Fruit fly (Drosophila melanogaster) whole organism, prepupa: Measurements from ENCODE around the gene CG10428.

Experiments
- CG3032 ChIP-seq: fragments of 200-800 bp; optimal IDR thresholded peaks from 2 replicates; lab custom pipeline; 2019; ENCODE audit warnings: missing biosample characterization, mild to moderate bottlenecking, missing genetic modification characterization, moderate library complexity
- CG6276 ChIP-seq: fragments of 200-800 bp; sonication (Bioruptor generic); optimal IDR thresholded peaks from 2 replicates; lab custom pipeline; 2017; ENCODE audit warnings: missing biosample characterization, mild to moderate bottlenecking, missing genetic modification characterization
- Gug ChIP-seq: fragments of 200-800 bp; sonication (Bioruptor generic); IDR thresholded peaks from 2 replicates; pipeline ENCODE4 v1.3.6; 2022; ENCODE audit warnings: missing biosample characterization, missing genetic modification characterization
- Met ChIP-seq: fragments of 200-800 bp; sonication (Bioruptor generic); optimal IDR thresholded peaks from 3 replicates; lab custom pipeline; 2016; ENCODE audit warnings: missing biosample characterization, missing genetic modification characterization
- Sox102F ChIP-seq: fragments of 200-800 bp; sonication (Bioruptor generic); optimal IDR thresholded peaks from 2 replicates; lab custom pipeline; 2016; ENCODE audit warnings: missing biosample characterization, mild to moderate bottlenecking, missing genetic modification characterization
- topi ChIP-seq: fragments of 200-800 bp; sonication (Bioruptor generic); optimal IDR thresholded peaks from 3 replicates; lab custom pipeline; 2016; ENCODE audit warnings: missing biosample characterization, missing genetic modification characterization

DNA sequence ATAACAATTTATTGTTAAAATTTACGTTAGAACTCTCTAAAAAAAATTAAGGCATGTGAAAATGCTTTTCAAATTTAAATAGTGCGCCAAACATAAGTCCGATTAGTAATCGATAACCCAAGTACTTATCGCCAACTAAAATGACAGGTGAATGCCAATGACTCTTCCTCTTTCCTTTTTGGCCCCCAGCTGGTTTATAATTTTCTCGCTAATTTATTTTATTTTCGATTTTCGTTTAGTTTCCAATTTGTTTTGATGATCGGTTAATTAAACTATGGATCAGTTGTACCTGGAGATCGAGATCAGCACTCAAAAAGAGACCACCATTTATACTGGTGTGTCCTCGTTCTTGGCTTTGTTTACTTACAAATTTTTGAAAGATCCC lies at the start of gene CG10428:
- TF ChIP-seq Met (GFP tag; lab: Kevin White, UChicago) (no peak), CG3032 (tag; lab: Kevin White, UChicago) (no peak), Sox102F (GFP tag; lab: Kevin White, UChicago) (no peak), CG6276 (no peak), Gug (GFP tag; lab: Robert Waterston, UW) (no peak), topi (GFP tag; lab: Kevin White, UChicago) (no peak)
